Worm (Caenorhabditis elegans) whole organism, L4 larva: ENCODE results near the gene K08D10.10.
A peak's percentile ranks its signal among the peaks of the same experiment; 100 is the strongest.

Experiments
- Y48G9A.11 ChIP-seq: fragments of 200-800 bp; sonication (Bioruptor generic); IDR thresholded peaks from 2 replicates; pipeline ENCODE4 v1.3.6; 2022; ENCODE audit warnings: missing genetic modification reagents, missing genetic modification characterization, missing compliant biosample characterization
- aha-1 ChIP-seq: fragments of 150-350 bp; peaks from one replicate; lab custom pipeline; 2014; ENCODE audit warnings: missing biosample characterization, missing genetic modification characterization
- ama-1 ChIP-seq: fragments of 150-350 bp; optimal IDR thresholded peaks from 2 replicates; lab custom pipeline; 2014; ENCODE audit warnings: inconsistent platforms, mixed read lengths
- ceh-28 ChIP-seq: fragments of 150-350 bp; optimal IDR thresholded peaks from 2 replicates; lab custom pipeline; 2014; ENCODE audit warnings: missing biosample characterization, missing genetic modification reagents, missing genetic modification characterization
- cey-2 ChIP-seq: sonication (generic microtip); optimal IDR thresholded peaks from 3 replicates; lab custom pipeline; 2017; ENCODE audit warnings: missing genetic modification characterization, mild to moderate bottlenecking, missing compliant biosample characterization, antibody characterized with exemption, borderline replicate concordance; ENCODE audit not compliant: insufficient read depth
- ctbp-1 ChIP-seq: fragments of 200-800 bp; sonication (Bioruptor generic); IDR thresholded peaks from 2 replicates; pipeline ENCODE4 v1.3.6; 2022; ENCODE audit warnings: missing genetic modification reagents, missing genetic modification characterization, missing compliant biosample characterization
- daf-16 ChIP-seq, 3 experiments: sonication (generic microtip); optimal IDR thresholded peaks; 2 replicates each; lab custom pipeline; 2016 to 2017; ENCODE audit warnings: missing genetic modification characterization in 3 of 3, missing genetic modification reagents in 3 of 3, mild to moderate bottlenecking in 2 of 3, missing compliant biosample characterization in 2 of 3, missing biosample characterization in 1 of 3, moderate library complexity in 1 of 3
- daf-19 ChIP-seq: fragments of 200-800 bp; sonication (Bioruptor generic); conservative IDR thresholded peaks from 2 replicates; pipeline ENCODE4 v1.3.6; 2022; ENCODE audit warnings: missing genetic modification characterization, missing compliant biosample characterization
- dmd-6 ChIP-seq: fragments of 200-800 bp; sonication (Bioruptor generic); IDR thresholded peaks from 2 replicates; pipeline ENCODE4 v1.3.6; 2022; ENCODE audit warnings: missing genetic modification reagents, missing genetic modification characterization, missing compliant biosample characterization
- dmd-8 ChIP-seq: fragments of 200-800 bp; sonication (Bioruptor generic); IDR thresholded peaks from 2 replicates; pipeline ENCODE4 v1.3.6; 2022; ENCODE audit warnings: missing genetic modification characterization, missing compliant biosample characterization
- dmd-9 ChIP-seq: fragments of 200-800 bp; sonication (Bioruptor generic); IDR thresholded peaks from 2 replicates; pipeline ENCODE4 v1.3.6; 2022; ENCODE audit warnings: missing genetic modification reagents, missing genetic modification characterization, missing compliant biosample characterization
- dpl-1 ChIP-seq: fragments of 150-350 bp; optimal IDR thresholded peaks from 2 replicates; lab custom pipeline; 2014; ENCODE audit warnings: missing biosample characterization, missing genetic modification reagents, missing genetic modification characterization
- duxl-1 ChIP-seq: sonication (generic microtip); optimal IDR thresholded peaks from 2 replicates; lab custom pipeline; 2016; ENCODE audit warnings: mild to moderate bottlenecking, missing genetic modification characterization, moderate library complexity, missing compliant biosample characterization; ENCODE audit not compliant: poor library complexity
- gei-8 ChIP-seq: fragments of 200-800 bp; sonication (Bioruptor generic); optimal IDR thresholded peaks from 2 replicates; lab custom pipeline; 2018; ENCODE audit warnings: mild to moderate bottlenecking, missing genetic modification characterization, missing compliant biosample characterization
- hlh-11 ChIP-seq: fragments of 200-800 bp; sonication (Bioruptor generic); optimal IDR thresholded peaks from 2 replicates; lab custom pipeline; 2018; ENCODE audit warnings: mild to moderate bottlenecking, missing genetic modification characterization, missing compliant biosample characterization
- lin-1 ChIP-seq: fragments of 200-800 bp; sonication (Bioruptor generic); IDR thresholded peaks from 2 replicates; pipeline ENCODE4 v1.3.6; 2022; ENCODE audit warnings: missing genetic modification reagents, missing genetic modification characterization, missing compliant biosample characterization
- madf-5 ChIP-seq, 2 experiments: fragments of 200-800 bp; sonication (Bioruptor generic); IDR thresholded peaks; 2 replicates each; pipeline ENCODE4 v1.3.6; 2022; ENCODE audit warnings: missing compliant biosample characterization in 2 of 2, missing genetic modification characterization in 2 of 2
- mes-2 ChIP-seq: sonication (generic microtip); optimal IDR thresholded peaks from 2 replicates; lab custom pipeline; 2016; ENCODE audit warnings: missing genotype, mild to moderate bottlenecking, missing genetic modification characterization, missing compliant biosample characterization; ENCODE audit not compliant: poor library complexity, severe bottlenecking
- nhr-102 ChIP-seq: sonication (generic microtip); optimal IDR thresholded peaks from 2 replicates; lab custom pipeline; 2016; ENCODE audit warnings: mild to moderate bottlenecking, missing genetic modification characterization, moderate library complexity, missing compliant biosample characterization
- nhr-28 ChIP-seq: fragments of 150-350 bp; optimal IDR thresholded peaks from 2 replicates; lab custom pipeline; 2014; ENCODE audit warnings: missing biosample characterization, missing genetic modification characterization
- nhr-77 ChIP-seq: fragments of 150-350 bp; optimal IDR thresholded peaks from 2 replicates; lab custom pipeline; 2014; ENCODE audit warnings: missing biosample characterization, missing genetic modification characterization
- php-3 ChIP-seq: fragments of 200-800 bp; sonication (Bioruptor generic); IDR thresholded peaks from 2 replicates; pipeline ENCODE4 v1.3.6; 2022; ENCODE audit warnings: missing genetic modification reagents, missing genetic modification characterization, missing compliant biosample characterization
- pqm-1 ChIP-seq: sonication (generic microtip); optimal IDR thresholded peaks from 2 replicates; lab custom pipeline; 2017; ENCODE audit warnings: missing biosample characterization, missing genetic modification characterization
- saeg-2 ChIP-seq: fragments of 200-800 bp; sonication (Bioruptor generic); IDR thresholded peaks from 2 replicates; pipeline ENCODE4 v1.3.6; 2022; ENCODE audit warnings: missing genetic modification reagents, missing genetic modification characterization, missing compliant biosample characterization
- set-16 ChIP-seq: fragments of 200-800 bp; sonication (Bioruptor generic); IDR thresholded peaks from 2 replicates; pipeline ENCODE4 v1.3.6; 2022; ENCODE audit warnings: missing genetic modification reagents, missing genetic modification characterization, missing compliant biosample characterization
- snpc-1.2 ChIP-seq: fragments of 200-800 bp; sonication (Bioruptor generic); IDR thresholded peaks from 2 replicates; pipeline ENCODE4 v1.3.6; 2022; ENCODE audit warnings: missing genetic modification reagents, missing genetic modification characterization, missing compliant biosample characterization
- spr-3 ChIP-seq: fragments of 200-800 bp; sonication (Bioruptor generic); optimal IDR thresholded peaks from 2 replicates; lab custom pipeline; 2018; ENCODE audit warnings: mild to moderate bottlenecking, missing genetic modification characterization, missing compliant biosample characterization
- tag-97 ChIP-seq: fragments of 200-800 bp; sonication (Bioruptor generic); IDR thresholded peaks from 2 replicates; pipeline ENCODE4 v1.3.6; 2022; ENCODE audit warnings: missing genetic modification characterization, missing compliant biosample characterization
- tra-1 ChIP-seq: fragments of 200-800 bp; sonication (Bioruptor generic); IDR thresholded peaks from 2 replicates; pipeline ENCODE4 v1.3.6; 2022; ENCODE audit warnings: missing genetic modification reagents, missing genetic modification characterization, missing compliant biosample characterization
- unc-39 ChIP-seq: sonication (generic microtip); optimal IDR thresholded peaks from 2 replicates; lab custom pipeline; 2017; ENCODE audit warnings: missing biosample characterization, missing genetic modification characterization
- unc-62 ChIP-seq, 3 experiments: fragments of 150-350 bp in 1 of 3; sonication (generic microtip); optimal IDR thresholded peaks in 2 of 3; peaks in 1 of 3; 1 replicate in 1 of 3; 2 replicates in 2 of 3; lab custom pipeline; 2014 to 2017; ENCODE audit warnings: missing biosample characterization in 3 of 3, missing genetic modification characterization in 3 of 3, missing genetic modification reagents in 3 of 3, missing genotype in 1 of 3
- vab-7 ChIP-seq: fragments of 200-800 bp; sonication (Bioruptor generic); IDR thresholded peaks from 2 replicates; pipeline ENCODE4 v1.3.6; 2022; ENCODE audit warnings: missing genetic modification reagents, missing genetic modification characterization, missing compliant biosample characterization
- zag-1 ChIP-seq: fragments of 150-350 bp; optimal IDR thresholded peaks from 2 replicates; lab custom pipeline; 2014; ENCODE audit warnings: missing biosample characterization, missing genetic modification characterization
- zfp-2 ChIP-seq: sonication (generic microtip); optimal IDR thresholded peaks from 2 replicates; lab custom pipeline; 2016; ENCODE audit warnings: mild to moderate bottlenecking, missing genetic modification characterization, missing compliant biosample characterization
- ztf-7 ChIP-seq: fragments of 150-350 bp; optimal IDR thresholded peaks from 2 replicates; lab custom pipeline; 2014; ENCODE audit warnings: missing biosample characterization, missing genetic modification characterization

The K08D10.10 gene

ce11 chrIV:4121055-4121454, 31.0 kb upstream of the K08D10.10 start:
- TF ChIP-seq vab-7 (GFP tag; lab: Robert Waterston, UW), result no peak
- peak; percentile 28 for TF ChIP-seq hlh-11 (tag; lab: Kevin White, UChicago)
- TF ChIP-seq nhr-102 (tag; lab: Kevin White, UChicago), result no peak
- TF ChIP-seq daf-19 (GFP tag; lab: Robert Waterston, UW), result no peak
- TF ChIP-seq dmd-6 (GFP tag; lab: Robert Waterston, UW), result peak; percentile 23; the same call in 1 of the 2 replicates
- TF ChIP-seq snpc-1.2, result no peak
- no peak for TF ChIP-seq ztf-7 (tag; lab: Kevin White, UChicago)
- peak; percentile 43 for TF ChIP-seq pqm-1 (tag; lab: Kevin White, UChicago)
- TF ChIP-seq tra-1 (GFP tag; lab: Robert Waterston, UW), result no peak
- no peak for TF ChIP-seq lin-1 (GFP tag; lab: Robert Waterston, UW)

- TF ChIP-seq daf-16 (GFP tag; optimal IDR thresholded peaks at IDR 0.05; lab: Kevin White, UChicago), result no peak
- TF ChIP-seq daf-16 (tag; optimal IDR thresholded peaks at IDR 0.05; lab: Kevin White, UChicago), result peak; percentile 42
- no peak for TF ChIP-seq cey-2 (tag; lab: Kevin White, UChicago)
- no peak for TF ChIP-seq nhr-77 (tag; lab: Kevin White, UChicago)
- TF ChIP-seq unc-62 (GFP tag; optimal IDR thresholded peaks at IDR 0.05 in 1 of 2; lab: Kevin White, UChicago), result peak in 1 of 2 experiments; percentile 8
- no peak for TF ChIP-seq unc-62 (tag; optimal IDR thresholded peaks at IDR 0.05; lab: Kevin White, UChicago)
- no peak for TF ChIP-seq aha-1
- no peak for TF ChIP-seq ceh-28 (tag; lab: Kevin White, UChicago)
- TF ChIP-seq spr-3 (GFP tag; lab: Kevin White, UChicago), result no peak
- peak; percentile 59 for TF ChIP-seq dmd-6 (GFP tag; lab: Robert Waterston, UW)
Observed at ce11 chrIV:4123083-4123482, 29.0 kb upstream of the K08D10.10 start, which contains the start of gene mul-1. Gene mul-1 (minus strand): TSS chrIV:4123166.

ce11 chrIV:4125657-4126056, 26.4 kb upstream of the K08D10.10 start, which contains the start of gene F49F1.7:
Gene F49F1.7 (minus strand): TSS chrIV:4125757.
- peak; percentile 30; the same call in 1 of the 2 replicates for TF ChIP-seq dmd-6 (GFP tag; lab: Robert Waterston, UW)

- no peak for TF ChIP-seq php-3
- no peak for TF ChIP-seq set-16
- no peak for TF ChIP-seq cey-2 (tag; lab: Kevin White, UChicago)
- no peak for TF ChIP-seq nhr-28 (tag; lab: Kevin White, UChicago)
- no peak for TF ChIP-seq zag-1 (tag; lab: Kevin White, UChicago)
- TF ChIP-seq ama-1 (lab: Kevin White, UChicago), result no peak
- no peak for TF ChIP-seq Y48G9A.11
- no peak for TF ChIP-seq dmd-6 (GFP tag; lab: Robert Waterston, UW)
- TF ChIP-seq saeg-2 (GFP tag; lab: Robert Waterston, UW), result no peak
- no peak for TF ChIP-seq mes-2
- TF ChIP-seq gei-8 (GFP tag; lab: Kevin White, UChicago), result no peak
- no peak for TF ChIP-seq unc-39
- no peak for TF ChIP-seq ctbp-1 (GFP tag; lab: Robert Waterston, UW)
- no peak for TF ChIP-seq madf-5 (GFP tag; IDR thresholded peaks at IDR 0.05; lab: Robert Waterston, UW)
- TF ChIP-seq dpl-1 (GFP tag; lab: Kevin White, UChicago), result no peak
- TF ChIP-seq zfp-2, result no peak
- no peak for TF ChIP-seq tag-97
- no peak for TF ChIP-seq dmd-8 (GFP tag; lab: Robert Waterston, UW)
- no peak for TF ChIP-seq duxl-1 (tag; lab: Kevin White, UChicago)
- TF ChIP-seq dmd-9 (GFP tag; lab: Robert Waterston, UW), result no peak
- TF ChIP-seq, all 104 proteins: peak for 0
Observed at ce11 chrIV:4135744-4136143, 16.3 kb upstream of the K08D10.10 start, which contains the start of gene F49F1.17. Gene F49F1.17 (minus strand): TSS chrIV:4135844.
